Fruit fly (Drosophila melanogaster) whole organism, wandering third instar larva: ENCODE results near the gene ru.
"Not testable (repeated sequence)": the region's sequence is repeated elsewhere in the genome, so short reads cannot be mapped to it uniquely, and the experiment has no call there.

Experiments
- Abd-B ChIP-seq: fragments of >200 bp; optimal IDR thresholded peaks from 2 replicates; lab custom pipeline; 2017; ENCODE audit warnings: missing biosample characterization, missing genetic modification characterization
- CG32264 ChIP-seq: fragments of 200-800 bp; sonication (Bioruptor generic); optimal IDR thresholded peaks from 2 replicates; lab custom pipeline; 2016; ENCODE audit warnings: missing biosample characterization, missing genetic modification characterization
- CrebA ChIP-seq: fragments of 200-800 bp; sonication (Bioruptor generic); optimal IDR thresholded peaks from 2 replicates; lab custom pipeline; 2016; ENCODE audit warnings: missing biosample characterization, mild to moderate bottlenecking, missing genetic modification characterization, borderline replicate concordance
- Dfd ChIP-seq: fragments of >200 bp; optimal IDR thresholded peaks from 2 replicates; lab custom pipeline; 2017; ENCODE audit warnings: missing biosample characterization, missing genetic modification characterization
- Dif ChIP-seq: fragments of 200-275, 200-300 bp; sonication (Bioruptor generic); optimal IDR thresholded peaks from 2 replicates; lab custom pipeline; 2018; ENCODE audit warnings: missing biosample characterization, missing genetic modification characterization; ENCODE audit not compliant: partially characterized antibody
- HLH106 ChIP-seq: fragments of 200-800 bp; optimal IDR thresholded peaks from 3 replicates; lab custom pipeline; 2019; ENCODE audit warnings: missing biosample characterization, mild to moderate bottlenecking, missing genetic modification characterization, moderate library complexity
- Hnf4 ChIP-seq: fragments of 200-800 bp; sonication (Bioruptor generic); optimal IDR thresholded peaks from 2 replicates; lab custom pipeline; 2016; ENCODE audit warnings: missing biosample characterization, mild to moderate bottlenecking, missing genetic modification characterization
- Hr78 ChIP-seq: fragments of >200 bp; optimal IDR thresholded peaks from 2 replicates; lab custom pipeline; 2017; ENCODE audit warnings: missing biosample characterization, missing genetic modification characterization
- Jra ChIP-seq: sonication (Bioruptor generic); optimal IDR thresholded peaks from 2 replicates; lab custom pipeline; 2016; ENCODE audit warnings: missing biosample characterization, missing genetic modification characterization
- Mio ChIP-seq: sonication (Bioruptor generic); optimal IDR thresholded peaks from 2 replicates; lab custom pipeline; 2016; ENCODE audit warnings: missing biosample characterization, missing genetic modification characterization
- Myc ChIP-seq: fragments of >200 bp; optimal IDR thresholded peaks from 2 replicates; lab custom pipeline; 2017
- N ChIP-seq: fragments of >200 bp; optimal IDR thresholded peaks from 2 replicates; lab custom pipeline; 2018; ENCODE audit warnings: missing biosample characterization, missing external identifiers, missing genetic modification characterization
- OdsH ChIP-seq: fragments of 200-800 bp; sonication (Bioruptor generic); optimal IDR thresholded peaks from 2 replicates; lab custom pipeline; 2016; ENCODE audit warnings: missing biosample characterization, mild to moderate bottlenecking, missing genetic modification characterization
- Rel ChIP-seq, 2 experiments: fragments of 200-800 bp; sonication (Bioruptor generic) in 1 of 2; optimal IDR thresholded peaks; 2 replicates in 1 of 2; 3 replicates in 1 of 2; lab custom pipeline; 2016 to 2019; ENCODE audit warnings: mild to moderate bottlenecking in 2 of 2, missing biosample characterization in 2 of 2, missing genetic modification characterization in 2 of 2, moderate library complexity in 1 of 2
- Sp1 ChIP-seq: fragments of 200-800 bp; sonication (Bioruptor generic); optimal IDR thresholded peaks from 3 replicates; lab custom pipeline; 2019; ENCODE audit warnings: missing biosample characterization, mild to moderate bottlenecking, missing genetic modification characterization, moderate library complexity
- Vsx2 ChIP-seq: fragments of 200-300, 225-300 bp; sonication (Bioruptor generic); optimal IDR thresholded peaks from 2 replicates; lab custom pipeline; 2018; ENCODE audit warnings: missing biosample characterization, missing genetic modification characterization; ENCODE audit not compliant: partially characterized antibody
- br ChIP-seq: fragments of 200-800 bp; sonication (Bioruptor generic); optimal IDR thresholded peaks from 2 replicates; lab custom pipeline; 2016; ENCODE audit warnings: missing biosample characterization, missing genetic modification characterization
- brk ChIP-seq: fragments of 200-800 bp; sonication (Bioruptor generic); optimal IDR thresholded peaks from 2 replicates; lab custom pipeline; 2016; ENCODE audit warnings: missing biosample characterization, mild to moderate bottlenecking, missing genetic modification characterization
- dl ChIP-seq, 2 experiments: fragments of 175-275, 200-275 bp in 1 of 2; fragments of 200-275 bp in 1 of 2; sonication (Bioruptor generic); optimal IDR thresholded peaks; lab custom pipeline; 2018; ENCODE audit warnings: mild to moderate bottlenecking in 2 of 2, missing biosample characterization in 2 of 2, missing genetic modification characterization in 2 of 2, moderate library complexity in 2 of 2; ENCODE audit not compliant: partially characterized antibody in 2 of 2, insufficient read depth in 1 of 2
- dmrt93B ChIP-seq: fragments of 200-800 bp; sonication (Bioruptor generic); optimal IDR thresholded peaks from 2 replicates; lab custom pipeline; 2018; ENCODE audit warnings: missing biosample characterization, mild to moderate bottlenecking, missing genetic modification characterization
- dsf ChIP-seq: sonication (Bioruptor generic); optimal IDR thresholded peaks from 2 replicates; lab custom pipeline; 2016; ENCODE audit warnings: missing biosample characterization, missing genetic modification characterization, borderline replicate concordance
- ey ChIP-seq: fragments of 200-800 bp; sonication (Bioruptor generic); optimal IDR thresholded peaks from 2 replicates; lab custom pipeline; 2016; ENCODE audit warnings: missing biosample characterization, missing genetic modification characterization
- foxo ChIP-seq, 2 experiments: fragments of 200-800 bp; sonication (Bioruptor generic); optimal IDR thresholded peaks; 2 replicates in 1 of 2; 3 replicates in 1 of 2; lab custom pipeline; 2016 to 2017; ENCODE audit warnings: missing biosample characterization in 2 of 2, missing genetic modification characterization in 2 of 2
- fru ChIP-seq: fragments of 200-800 bp; sonication (Bioruptor generic); optimal IDR thresholded peaks from 3 replicates; lab custom pipeline; 2016; ENCODE audit warnings: missing biosample characterization, mild to moderate bottlenecking, missing genetic modification characterization
- lola ChIP-seq: fragments of >200 bp; optimal IDR thresholded peaks from 2 replicates; lab custom pipeline; 2017; ENCODE audit warnings: missing biosample characterization, missing genetic modification characterization
- pan ChIP-seq: fragments of >200 bp; optimal IDR thresholded peaks from 2 replicates; lab custom pipeline; 2017
- psq ChIP-seq: fragments of 200-800 bp; sonication (Bioruptor generic); optimal IDR thresholded peaks from 3 replicates; lab custom pipeline; 2017; ENCODE audit warnings: missing biosample characterization, mild to moderate bottlenecking, missing genetic modification characterization, moderate library complexity
- rgr ChIP-seq: fragments of 200-800 bp; sonication (Bioruptor generic); optimal IDR thresholded peaks from 3 replicates; lab custom pipeline; 2016; ENCODE audit warnings: missing biosample characterization, mild to moderate bottlenecking, missing genetic modification characterization
- sage ChIP-seq: fragments of 200-800 bp; sonication (Bioruptor generic); optimal IDR thresholded peaks from 2 replicates; lab custom pipeline; 2016; ENCODE audit warnings: missing biosample characterization, mild to moderate bottlenecking, missing genetic modification characterization
- sv ChIP-seq: fragments of 200-800 bp; sonication (Bioruptor generic); optimal IDR thresholded peaks from 3 replicates; lab custom pipeline; 2016; ENCODE audit warnings: missing biosample characterization, missing genetic modification characterization
- tai ChIP-seq: sonication (Bioruptor generic); optimal IDR thresholded peaks from 2 replicates; lab custom pipeline; 2016; ENCODE audit warnings: missing biosample characterization, missing genetic modification characterization
- usp ChIP-seq: fragments of >200 bp; optimal IDR thresholded peaks from 2 replicates; lab custom pipeline; 2017; ENCODE audit warnings: missing biosample characterization, missing genetic modification characterization
- woc ChIP-seq: sonication (Bioruptor generic); optimal IDR thresholded peaks from 2 replicates; lab custom pipeline; 2016; ENCODE audit warnings: missing biosample characterization, mild to moderate bottlenecking, missing genetic modification characterization

Gene ru

DNA sequence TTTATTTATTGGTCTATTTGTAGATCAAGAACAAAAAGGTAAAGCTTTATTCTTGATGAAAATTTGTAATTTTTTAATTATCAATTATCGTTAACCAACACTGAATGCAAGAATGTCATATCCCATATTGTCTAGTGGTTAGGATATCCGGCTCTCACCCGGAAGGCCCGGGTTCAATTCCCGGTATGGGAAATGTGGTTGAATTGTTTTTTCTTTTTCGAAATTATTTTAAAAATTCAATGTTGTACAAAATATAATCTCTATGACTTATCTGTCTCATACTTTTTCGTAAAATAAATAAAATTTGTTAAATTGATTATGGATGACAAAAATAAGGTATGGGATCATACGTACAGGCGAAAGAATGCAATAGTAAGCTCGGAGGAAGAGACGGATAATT lies 27.9 kb downstream of the ru start, which contains the start of gene CG32320:
Gene CG32320, plus strand, starts transcription at position 301 of the 400 bp plus-strand sequence.
- not testable (repeated sequence) for TF ChIP-seq sage; Jra (GFP tag; lab: Kevin White, UChicago); Dif (GFP tag; lab: Kevin White, UChicago)

DNA sequence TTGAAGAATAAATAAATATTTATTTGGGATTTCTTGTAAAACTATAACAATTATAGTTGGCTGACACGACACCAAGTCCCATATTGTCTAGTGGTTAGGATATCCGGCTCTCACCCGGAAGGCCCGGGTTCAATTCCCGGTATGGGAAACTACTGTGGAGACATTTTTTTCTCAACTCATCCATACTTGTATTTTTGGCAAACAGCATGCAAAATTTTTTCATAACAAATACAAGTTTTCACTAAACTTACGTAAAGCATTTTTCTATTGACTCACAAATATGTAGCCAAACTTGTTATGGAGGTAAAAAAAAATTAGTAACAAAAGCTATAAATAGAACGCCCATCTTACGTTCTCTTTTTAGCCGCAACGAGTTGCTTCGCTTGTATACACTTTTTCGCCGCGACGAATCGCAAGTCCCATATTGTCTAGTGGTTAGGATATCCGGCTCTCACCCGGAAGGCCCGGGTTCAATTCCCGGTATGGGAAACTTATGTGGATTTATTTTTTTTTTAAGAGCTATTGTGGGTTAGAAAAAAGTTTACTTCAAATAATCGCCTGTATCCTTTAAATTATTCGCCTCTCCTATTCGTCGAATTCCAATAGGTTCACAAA lies 31.0 kb downstream of the ru start:
- TF ChIP-seq Mio = no peak
- no peak for TF ChIP-seq Myc (lab: Kevin White, UChicago)
- no peak for TF ChIP-seq tai (GFP tag; lab: Kevin White, UChicago)
- TF ChIP-seq lola (GFP tag; lab: Kevin White, UChicago) = no peak
- no peak for TF ChIP-seq br (GFP tag; lab: Kevin White, UChicago)
- no peak for TF ChIP-seq pan
- TF ChIP-seq ey (GFP tag; lab: Kevin White, UChicago) = no peak
- TF ChIP-seq dsf (GFP tag; lab: Kevin White, UChicago) = no peak

dm6 chr3L:1402152-1402551 lies 31.7 kb downstream of the ru start:
- no peak for TF ChIP-seq psq (GFP tag; lab: Kevin White, UChicago)
- TF ChIP-seq foxo (GFP tag; optimal IDR thresholded peaks at IDR 0.05; lab: Kevin White, UChicago) = no peak
- TF ChIP-seq Dfd = no peak
- no peak for TF ChIP-seq N
- TF ChIP-seq Rel (GFP tag; optimal IDR thresholded peaks at IDR 0.05; lab: Kevin White, UChicago) = no peak
- TF ChIP-seq Rel (tag; optimal IDR thresholded peaks at IDR 0.05; lab: Kevin White, UChicago) = no peak
- TF ChIP-seq lola (GFP tag; lab: Kevin White, UChicago) = no peak
- TF ChIP-seq sv (GFP tag; lab: Kevin White, UChicago) = no peak
- TF ChIP-seq brk (GFP tag; lab: Kevin White, UChicago) = no peak
- TF ChIP-seq HLH106 = no peak
- no peak for TF ChIP-seq CG32264 (GFP tag; lab: Kevin White, UChicago)
- no peak for TF ChIP-seq woc (GFP tag; lab: Kevin White, UChicago)
- no peak for TF ChIP-seq tai (GFP tag; lab: Kevin White, UChicago)
- TF ChIP-seq sage = no peak
- TF ChIP-seq Abd-B (GFP tag; lab: Kevin White, UChicago) = no peak
- no peak for TF ChIP-seq Vsx2 (GFP tag; lab: Kevin White, UChicago)
- TF ChIP-seq pan = no peak
- TF ChIP-seq, all 38 proteins: peak for 0

- TF ChIP-seq sage (no peak), Hr78 (GFP tag; lab: Kevin White, UChicago) (no peak), br (GFP tag; lab: Kevin White, UChicago) (no peak), lola (GFP tag; lab: Kevin White, UChicago) (no peak), Jra (GFP tag; lab: Kevin White, UChicago) (no peak), dl (GFP tag; optimal IDR thresholded peaks at IDR 0.05; lab: Kevin White, UChicago; ENCODE audit: insufficient read depth in 1 of 2, partially characterized antibody in 2 of 2) (no peak), Vsx2 (GFP tag; lab: Kevin White, UChicago) (no peak), Dfd (no peak), usp (GFP tag; lab: Kevin White, UChicago) (no peak)
Observed at dm6 chr3L:1404549-1404948, 34.1 kb downstream of the ru start.

DNA sequence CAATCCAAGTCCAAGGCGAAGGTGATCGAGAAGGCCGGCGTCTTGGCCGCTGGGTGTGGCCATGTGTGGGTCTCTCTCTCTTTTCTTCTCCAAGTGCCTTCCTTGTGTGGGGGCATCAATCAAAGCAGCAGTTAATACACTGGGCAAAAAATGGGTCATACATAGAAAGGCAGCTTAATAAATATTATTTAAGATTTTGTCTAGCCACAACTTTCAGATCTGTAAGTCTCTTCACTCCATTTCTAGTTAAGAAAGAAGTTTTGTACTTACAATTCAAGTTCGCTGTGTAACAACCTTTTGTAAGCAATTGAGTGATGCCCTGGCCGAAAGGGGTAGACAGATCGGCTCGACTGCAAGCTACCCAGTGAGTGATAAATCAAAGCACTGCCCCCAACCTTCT lies 37.7 kb downstream of the ru start:
- TF ChIP-seq HLH106 (no peak), fru (GFP tag; lab: Kevin White, UChicago) (peak; percentile 3), OdsH (no peak), dmrt93B (GFP tag; lab: Kevin White, UChicago) (peak; percentile 4), Hnf4 (GFP tag; lab: Kevin White, UChicago) (no peak), Sp1 (GFP tag; lab: Kevin White, UChicago) (no peak), rgr (GFP tag; lab: Kevin White, UChicago) (no peak), Vsx2 (GFP tag; lab: Kevin White, UChicago) (no peak), brk (GFP tag; lab: Kevin White, UChicago) (no peak), CG32264 (GFP tag; lab: Kevin White, UChicago) (peak; percentile 17), Dif (GFP tag; lab: Kevin White, UChicago) (no peak), foxo (GFP tag; optimal IDR thresholded peaks at IDR 0.05; lab: Kevin White, UChicago) (no peak), dsf (GFP tag; lab: Kevin White, UChicago) (no peak), woc (GFP tag; lab: Kevin White, UChicago) (peak; percentile 52), Jra (GFP tag; lab: Kevin White, UChicago) (no peak), dl (GFP tag; optimal IDR thresholded peaks at IDR 0.05; lab: Kevin White, UChicago; ENCODE audit: insufficient read depth in 1 of 2, partially characterized antibody in 2 of 2) (no peak), sv (GFP tag; lab: Kevin White, UChicago) (no peak), CrebA (GFP tag; lab: Kevin White, UChicago) (no peak)
